Fruit fly (Drosophila melanogaster): ENCODE results near the gene CG13367.

The CG13367 gene

DNA sequence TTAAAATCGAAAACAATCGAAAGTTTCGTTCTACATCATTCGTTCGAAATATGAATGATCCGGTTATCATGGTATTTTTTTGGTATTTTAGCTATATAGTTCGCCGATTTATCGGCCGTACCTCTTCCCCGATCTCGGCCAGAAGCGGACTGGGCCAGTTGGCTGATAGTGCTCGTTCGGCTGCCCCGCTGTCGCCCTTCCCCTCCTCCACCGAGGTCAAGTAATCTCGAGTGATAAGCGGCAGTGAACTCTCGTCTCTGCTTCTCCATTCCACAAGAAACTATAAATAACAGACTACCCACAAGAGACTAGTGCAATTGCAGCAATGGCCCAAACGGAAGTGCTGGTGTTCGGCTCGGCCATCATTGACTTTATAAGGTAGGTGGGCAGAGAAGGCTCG is 21.2 kb upstream of the CG13367 start, which contains the start of gene CG13369:
CG13369 (plus strand) TSS at position 112 of the 400 bp plus-strand sequence.
- TF ChIP-seq psq (optimal IDR thresholded peaks at IDR 0.05) (no peak), EcR (GFP tag; optimal IDR thresholded peaks at IDR 0.05) (no peak), usp (GFP tag; optimal IDR thresholded peaks at IDR 0.05) (no peak), Dll (optimal IDR thresholded peaks at IDR 0.05) (no peak), CG8478 (optimal IDR thresholded peaks at IDR 0.05) (no peak), pan (optimal IDR thresholded peaks at IDR 0.05) (no peak)

DNA sequence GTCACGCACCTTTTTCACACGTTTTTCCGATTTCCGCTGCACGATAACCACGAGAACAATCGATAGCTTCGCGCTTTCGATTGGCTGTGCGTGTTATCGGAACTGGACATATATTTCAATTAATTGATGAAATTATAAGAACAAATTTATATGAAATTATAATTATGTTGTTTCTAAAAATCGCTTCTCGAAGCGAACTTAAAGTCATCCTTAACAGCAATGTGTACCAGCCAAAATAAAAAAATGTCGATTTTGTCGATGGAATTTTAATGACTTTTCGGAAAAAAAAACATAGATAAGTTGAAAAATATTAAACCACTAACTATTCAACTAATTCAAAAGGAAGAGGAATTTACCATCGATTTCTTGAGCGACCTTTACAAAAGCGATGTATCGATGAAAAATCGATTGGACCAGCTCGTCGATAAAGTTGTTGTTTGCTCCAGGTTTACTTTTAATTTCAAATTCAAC is 19.4 kb upstream of the CG13367 start, which contains the start of the genes CG13364 and Hinfp:
CG13364 (minus strand) TSS at position 47 of the 471 bp plus-strand sequence.
Hinfp (plus strand) TSS at position 386 of the 471 bp plus-strand sequence.
- TF ChIP-seq CG8478 (optimal IDR thresholded peaks at IDR 0.05) (no peak), Dll (optimal IDR thresholded peaks at IDR 0.05) (no peak), usp (GFP tag; optimal IDR thresholded peaks at IDR 0.05) (no peak), EcR (GFP tag; optimal IDR thresholded peaks at IDR 0.05) (no peak), pan (optimal IDR thresholded peaks at IDR 0.05) (no peak), psq (optimal IDR thresholded peaks at IDR 0.05) (no peak)

DNA sequence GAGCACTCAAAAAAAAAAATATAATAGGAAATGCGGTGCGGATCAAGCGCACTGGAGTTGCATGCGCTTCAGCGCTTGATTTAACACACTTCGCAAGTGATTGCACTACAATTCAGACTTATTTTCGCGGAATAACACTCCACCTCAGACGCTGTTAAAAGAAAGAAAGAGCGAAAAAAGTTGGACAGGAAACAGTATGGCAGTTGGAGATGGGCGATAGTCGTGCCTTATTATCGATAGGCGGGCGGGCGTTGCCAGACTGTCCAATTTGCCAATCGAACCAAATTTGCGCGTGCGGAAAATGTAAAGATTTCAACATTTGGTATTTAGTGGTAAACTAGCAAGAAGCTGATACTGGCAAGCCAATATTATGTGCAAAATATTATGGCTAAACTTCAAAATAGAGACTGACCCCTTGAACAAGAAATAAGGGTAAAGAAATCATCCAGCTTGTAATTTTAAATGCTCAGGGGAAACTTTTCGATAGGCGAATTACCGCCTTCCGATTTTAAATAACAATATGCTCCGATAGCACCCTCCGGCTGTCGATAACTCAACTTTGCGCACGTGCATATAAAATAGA is 15.2 kb upstream of the CG13367 start, which contains the start of the genes RpL36 and Mybbp1A:
RpL36 (minus strand) TSS at position 245 of the 583 bp plus-strand sequence.
Mybbp1A (plus strand) TSS at position 535 of the 583 bp plus-strand sequence.
- TF ChIP-seq EcR (GFP tag; optimal IDR thresholded peaks at IDR 0.05) = no peak
- no peak for TF ChIP-seq Dll (optimal IDR thresholded peaks at IDR 0.05)
- no peak for TF ChIP-seq pan (optimal IDR thresholded peaks at IDR 0.05)
- no peak for TF ChIP-seq usp (GFP tag; optimal IDR thresholded peaks at IDR 0.05)
- no peak for TF ChIP-seq psq (optimal IDR thresholded peaks at IDR 0.05)
- TF ChIP-seq CG8478 (optimal IDR thresholded peaks at IDR 0.05) = no peak

DNA sequence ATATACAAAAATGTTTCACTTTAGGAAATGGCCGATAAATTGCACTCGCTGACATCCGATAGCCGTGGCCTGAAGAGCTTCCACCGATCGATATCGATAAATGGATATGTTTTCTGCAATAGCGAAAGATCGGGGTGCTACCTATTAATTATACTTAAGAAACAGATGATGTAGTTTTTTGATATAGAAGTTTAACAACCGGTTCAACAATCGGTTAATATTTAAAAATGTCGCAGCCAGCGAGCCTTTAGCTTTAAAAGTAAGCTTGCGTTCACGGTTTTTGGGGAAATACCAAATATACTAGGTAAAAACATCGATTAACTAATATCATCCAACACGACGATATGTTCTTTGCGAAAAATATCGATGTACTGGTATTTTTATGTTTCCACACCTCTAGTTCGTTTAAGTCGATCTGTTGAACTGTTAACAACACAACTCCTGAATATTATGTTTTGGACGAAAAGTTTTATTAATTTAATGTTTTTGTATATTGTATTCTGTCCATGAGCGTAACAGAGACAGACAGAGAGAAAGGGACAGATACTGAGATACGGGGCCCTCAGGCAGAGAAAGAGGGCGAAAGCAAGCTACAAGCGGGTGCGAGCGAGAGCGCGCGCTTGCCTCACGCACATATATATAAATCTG is 8.9 kb upstream of the CG13367 start, which contains the start of gene Dredd:
Dredd (minus strand) TSS at position 51 of the 648 bp plus-strand sequence.
- TF ChIP-seq CG8478 (optimal IDR thresholded peaks at IDR 0.05) (no peak), usp (GFP tag; optimal IDR thresholded peaks at IDR 0.05) (no peak), Dll (optimal IDR thresholded peaks at IDR 0.05) (no peak), pan (optimal IDR thresholded peaks at IDR 0.05) (no peak), EcR (GFP tag; optimal IDR thresholded peaks at IDR 0.05) (no peak), psq (optimal IDR thresholded peaks at IDR 0.05) (no peak)

DNA sequence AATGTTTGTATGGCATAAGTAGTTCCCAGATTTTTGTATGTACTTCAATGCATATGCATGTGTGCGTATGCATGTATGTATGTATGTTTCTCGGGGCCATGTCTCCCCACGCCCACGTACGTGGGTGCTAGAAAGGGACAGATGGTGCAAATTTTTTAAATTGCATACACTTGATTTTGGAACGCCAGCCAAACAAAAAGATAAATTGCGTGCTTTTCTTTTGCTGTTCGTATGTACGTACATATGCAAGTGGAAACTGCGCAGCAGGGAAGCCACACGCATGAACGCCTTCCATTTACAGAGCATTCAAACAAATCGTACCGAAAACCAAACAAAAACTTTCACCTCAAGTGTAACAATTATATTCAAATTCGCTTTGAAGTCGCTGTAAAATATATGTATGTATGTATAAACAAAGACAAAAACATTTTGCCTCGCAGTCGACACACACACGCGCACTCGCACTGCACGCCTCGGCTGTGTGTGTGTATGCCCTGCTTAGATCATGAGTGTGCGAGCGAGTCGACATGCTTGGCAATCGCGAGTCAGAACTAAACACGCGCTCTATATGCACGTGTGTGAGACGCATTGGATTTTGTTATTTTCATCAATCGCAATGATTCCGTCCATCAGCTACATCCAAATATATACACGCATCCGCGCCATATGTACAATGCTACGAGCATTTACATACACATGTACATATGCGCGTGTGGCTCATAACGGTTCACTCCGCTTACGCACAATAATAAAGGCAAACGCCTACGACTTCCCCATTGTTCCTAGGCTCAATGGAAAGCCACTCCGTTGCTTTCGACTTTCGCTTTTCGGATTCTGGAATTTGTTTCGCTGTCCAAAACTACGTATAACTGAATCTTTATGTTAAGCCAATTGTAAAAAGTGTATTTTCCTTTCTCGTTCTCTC is 7.7 kb upstream of the CG13367 start:
- TF ChIP-seq usp (GFP tag; optimal IDR thresholded peaks at IDR 0.05) (no peak), psq (optimal IDR thresholded peaks at IDR 0.05) (no peak), pan (optimal IDR thresholded peaks at IDR 0.05) (no peak), CG8478 (optimal IDR thresholded peaks at IDR 0.05) (peak; percentile 29), Dll (optimal IDR thresholded peaks at IDR 0.05) (no peak), EcR (GFP tag; optimal IDR thresholded peaks at IDR 0.05) (no peak)

DNA sequence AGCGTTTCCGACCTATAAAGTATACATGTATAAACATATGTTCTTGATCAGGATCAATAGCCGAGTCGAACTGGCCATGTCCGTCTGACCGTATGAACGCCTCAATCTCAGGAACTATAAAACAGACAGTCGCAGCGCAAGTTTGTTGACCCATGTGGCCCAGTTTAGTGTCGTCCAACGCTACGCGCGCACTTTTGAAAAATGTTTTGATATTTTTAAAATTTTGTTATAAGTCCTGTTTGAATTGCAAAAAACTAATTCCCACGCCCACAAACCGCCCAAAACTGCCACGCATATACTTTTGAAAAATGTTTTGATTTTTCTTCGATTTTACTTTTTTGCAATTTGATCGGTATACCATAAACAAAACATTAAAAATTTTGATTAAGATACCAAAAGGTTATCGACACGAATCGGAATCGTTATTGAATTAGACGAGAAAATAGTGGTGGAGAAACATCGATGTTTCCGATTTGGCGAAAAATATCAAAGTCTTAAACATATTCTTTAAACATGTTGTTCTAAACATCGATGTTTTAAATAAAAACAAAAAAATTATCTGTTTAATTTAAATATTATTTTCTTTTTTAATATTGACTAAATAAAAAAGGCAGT is 1.9 kb downstream of the CG13367 start:
- TF ChIP-seq pan (optimal IDR thresholded peaks at IDR 0.05) = no peak
- no peak for TF ChIP-seq CG8478 (optimal IDR thresholded peaks at IDR 0.05)
- no peak for TF ChIP-seq EcR (GFP tag; optimal IDR thresholded peaks at IDR 0.05)
- no peak for TF ChIP-seq usp (GFP tag; optimal IDR thresholded peaks at IDR 0.05)
- no peak for TF ChIP-seq psq (optimal IDR thresholded peaks at IDR 0.05)
- TF ChIP-seq Dll (optimal IDR thresholded peaks at IDR 0.05) = no peak

DNA sequence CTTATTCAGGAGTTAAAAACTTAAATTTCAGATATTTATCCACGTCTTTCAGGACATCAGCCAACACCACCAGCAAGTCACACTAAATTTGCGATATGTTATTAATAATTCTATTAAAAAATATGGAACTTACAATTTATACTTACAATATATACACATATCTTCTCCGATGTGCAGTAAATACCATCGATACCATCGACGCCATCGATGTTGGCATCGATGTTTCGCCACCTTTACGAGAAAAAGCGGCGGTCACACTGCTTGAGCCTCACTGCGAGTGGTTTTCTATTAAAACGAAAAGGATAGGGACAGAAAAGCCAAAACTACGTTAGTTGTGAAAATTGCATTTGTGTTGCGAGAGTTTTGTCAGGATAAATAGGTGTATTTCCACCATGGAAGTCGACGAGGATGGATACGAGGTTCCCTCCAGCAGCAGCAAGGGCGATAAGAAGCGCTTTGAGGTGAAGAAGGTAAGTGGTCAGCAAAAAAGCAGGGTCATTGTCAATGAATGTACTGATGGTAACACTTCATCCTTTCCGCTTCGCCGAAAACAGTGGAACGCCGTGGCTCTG is 2.6 kb downstream of the CG13367 start, which contains the start of gene Roc1a:
Roc1a (plus strand) TSS at position 249 of the 572 bp plus-strand sequence.
- TF ChIP-seq CG8478 (optimal IDR thresholded peaks at IDR 0.05) = no peak
- TF ChIP-seq EcR (GFP tag; optimal IDR thresholded peaks at IDR 0.05) = no peak
- TF ChIP-seq pan (optimal IDR thresholded peaks at IDR 0.05) = no peak
- no peak for TF ChIP-seq psq (optimal IDR thresholded peaks at IDR 0.05)
- no peak for TF ChIP-seq Dll (optimal IDR thresholded peaks at IDR 0.05)
- TF ChIP-seq usp (GFP tag; optimal IDR thresholded peaks at IDR 0.05) = no peak

DNA sequence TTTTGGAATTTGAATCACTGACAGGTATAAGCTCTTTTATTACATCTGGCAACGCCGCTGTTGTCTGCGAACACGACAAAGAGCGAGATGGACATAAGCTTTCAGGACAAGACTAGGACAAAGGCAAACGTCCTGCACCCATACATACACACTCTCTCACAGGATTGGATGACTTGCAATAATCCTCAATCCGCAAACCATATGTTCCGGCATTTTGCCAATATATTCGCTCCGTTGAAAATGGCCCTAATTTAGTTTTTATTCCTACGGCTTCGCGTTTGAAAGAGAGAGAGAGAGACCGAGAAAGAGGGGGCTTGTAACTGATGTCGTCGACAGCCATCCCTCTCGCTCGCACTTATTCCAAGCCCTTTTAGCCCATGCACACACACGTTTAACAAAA is 9.7 kb downstream of the CG13367 start:
- TF ChIP-seq Dll (optimal IDR thresholded peaks at IDR 0.05) (no peak), CG8478 (optimal IDR thresholded peaks at IDR 0.05) (peak; percentile 46)

DNA sequence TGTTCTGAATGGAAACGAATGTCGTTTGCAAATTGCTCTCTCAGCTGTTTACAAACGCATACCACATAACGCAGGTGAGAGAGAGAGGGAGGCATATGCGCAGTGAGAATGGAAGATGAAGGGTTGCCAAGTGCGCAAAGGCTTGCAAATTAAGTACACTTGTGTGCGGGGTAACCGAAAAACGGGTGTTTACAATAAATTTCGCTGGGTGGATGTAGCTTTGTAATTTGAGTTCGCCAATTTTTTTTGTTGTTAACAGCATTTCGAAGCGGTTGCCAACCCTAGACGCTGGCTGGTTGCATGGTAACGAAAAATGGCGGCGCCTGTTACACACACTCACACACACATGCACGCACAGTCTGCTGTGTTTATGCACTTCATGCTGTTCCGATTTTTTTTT is 10.4 kb downstream of the CG13367 start:
- TF ChIP-seq Dll (optimal IDR thresholded peaks at IDR 0.05) = no peak
- TF ChIP-seq CG8478 (optimal IDR thresholded peaks at IDR 0.05) = no peak
- TF ChIP-seq EcR (GFP tag; optimal IDR thresholded peaks at IDR 0.05) = no peak
- TF ChIP-seq usp (GFP tag; optimal IDR thresholded peaks at IDR 0.05) = no peak

DNA sequence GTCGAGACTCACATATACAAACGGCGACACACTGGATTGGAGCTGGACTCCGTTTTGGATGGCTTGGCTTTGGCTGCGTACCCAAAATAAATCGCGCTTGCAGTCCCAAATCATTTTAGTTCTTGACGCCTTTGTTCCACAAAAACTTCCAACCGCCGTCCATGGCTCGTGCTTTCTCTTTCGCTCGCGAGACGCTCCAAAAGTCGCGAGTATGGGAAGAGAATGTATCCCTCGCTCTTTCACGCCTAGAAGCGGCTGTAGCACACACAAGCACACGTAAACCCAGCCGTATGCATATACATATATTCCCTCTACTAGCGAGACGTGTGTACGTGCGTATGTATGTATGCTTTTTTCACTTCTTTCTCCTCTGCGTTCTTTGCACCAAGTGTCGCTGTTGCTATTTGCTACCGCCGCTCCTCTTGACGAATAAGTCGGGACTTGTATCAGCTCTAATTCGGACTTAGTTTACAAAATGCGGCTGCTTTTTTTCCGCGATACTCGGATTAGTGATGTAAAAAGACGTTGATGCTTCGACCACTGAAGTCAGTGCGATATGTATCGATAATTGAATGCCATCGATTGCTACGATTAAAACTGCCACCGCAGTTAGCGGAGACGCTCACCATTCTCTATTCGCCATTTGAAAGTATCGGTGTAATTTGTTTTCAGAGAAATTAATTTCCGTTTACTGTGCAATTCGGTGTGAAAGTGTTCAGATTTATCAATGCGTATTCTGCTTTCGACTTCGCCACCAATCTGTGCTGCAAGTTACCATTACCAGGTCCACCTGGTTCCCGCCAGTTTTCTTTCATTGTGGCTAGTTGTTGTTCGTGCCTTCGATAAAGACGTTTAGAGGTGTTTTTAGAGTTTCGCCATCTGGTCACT is 11.2 kb downstream of the CG13367 start, which contains the start of the genes Hmt4-20 and SkpA:
Hmt4-20 (minus strand) TSS at position 542 of the 888 bp plus-strand sequence.
SkpA (plus strand) TSS at position 623 of the 888 bp plus-strand sequence.
- no peak for TF ChIP-seq psq (optimal IDR thresholded peaks at IDR 0.05)
- TF ChIP-seq CG8478 (optimal IDR thresholded peaks at IDR 0.05) = peak; percentile 44
- no peak for TF ChIP-seq Dll (optimal IDR thresholded peaks at IDR 0.05)
- no peak for TF ChIP-seq usp (GFP tag; optimal IDR thresholded peaks at IDR 0.05)

Data from whole organism.